Worm (Caenorhabditis elegans): ENCODE results near the gene T01E8.1.
A peak's percentile ranks its signal among the peaks of the same experiment; 100 is the strongest.

Gene T01E8.1

ce11 chrII:10202275-10202674 lies 4.2 kb upstream of the T01E8.1 start (continued):
- TF ChIP-seq mef-2 (tag; optimal IDR thresholded peaks at IDR 0.05) (no peak), zip-4 (GFP tag; optimal IDR thresholded peaks at IDR 0.05) (no peak), grh-1 (GFP tag; IDR thresholded peaks at IDR 0.05) (no peak), ceh-90 (tag; optimal IDR thresholded peaks at IDR 0.05) (no peak), skn-1 (tag; optimal IDR thresholded peaks at IDR 0.05) (no peak), ces-1 (GFP tag; optimal IDR thresholded peaks at IDR 0.05) (no peak), nhr-19 (GFP tag; conservative IDR thresholded peaks at IDR 0.05) (no peak), nhr-28 (tag; optimal IDR thresholded peaks at IDR 0.05) (no peak), isw-1 (GFP tag; IDR thresholded peaks at IDR 0.05) (no peak), nhr-47 (tag; optimal IDR thresholded peaks at IDR 0.05) (peak; percentile 7), nhr-76 (tag; optimal IDR thresholded peaks at IDR 0.05) (no peak), vab-15 (tag; optimal IDR thresholded peaks at IDR 0.05) (no peak), lin-14 (GFP tag; optimal IDR thresholded peaks at IDR 0.05) (peak; percentile 53), unc-30 (tag; optimal IDR thresholded peaks at IDR 0.05) (no peak), lin-39 (tag; optimal IDR thresholded peaks at IDR 0.05) (no peak), F16B12.6 (tag; optimal IDR thresholded peaks at IDR 0.05) (no peak), aha-1 (tag; optimal IDR thresholded peaks at IDR 0.05) (no peak), nhr-20 (tag; optimal IDR thresholded peaks at IDR 0.05) (no peak), hlh-17 (GFP tag; optimal IDR thresholded peaks at IDR 0.05; ENCODE audit: borderline replicate concordance) (no peak), fkh-4 (tag; optimal IDR thresholded peaks at IDR 0.05; ENCODE audit: borderline replicate concordance) (no peak), ceh-8 (GFP tag; optimal IDR thresholded peaks at IDR 0.05) (no peak), nhr-84 (tag; optimal IDR thresholded peaks at IDR 0.05) (no peak), swsn-7 (tag; optimal IDR thresholded peaks at IDR 0.05) (no peak)

- no peak for TF ChIP-seq xbp-1 (tag; optimal IDR thresholded peaks at IDR 0.05)
- TF ChIP-seq pag-3 (tag; optimal IDR thresholded peaks at IDR 0.05; ENCODE audit: borderline replicate concordance, insufficient read depth) = no peak
- no peak for TF ChIP-seq dpl-1 (GFP tag; optimal IDR thresholded peaks at IDR 0.05)
- no peak for TF ChIP-seq ces-1 (GFP tag; optimal IDR thresholded peaks at IDR 0.05)
- TF ChIP-seq aly-2 (tag; optimal IDR thresholded peaks at IDR 0.05) = no peak
- TF ChIP-seq nhr-237 (tag; optimal IDR thresholded peaks at IDR 0.05) = no peak
- TF ChIP-seq egl-13 (tag; optimal IDR thresholded peaks at IDR 0.05) = no peak
- TF ChIP-seq lsy-2 (tag; optimal IDR thresholded peaks at IDR 0.05) = no peak
- TF ChIP-seq rnt-1 (tag; optimal IDR thresholded peaks at IDR 0.05) = peak; percentile 43
- TF ChIP-seq ceh-82 (tag; optimal IDR thresholded peaks at IDR 0.05) = no peak
- TF ChIP-seq blmp-1 (tag; optimal IDR thresholded peaks at IDR 0.05) = peak; percentile 53
- TF ChIP-seq C16A3.4 (tag; optimal IDR thresholded peaks at IDR 0.05) = no peak
- TF ChIP-seq dsc-1 (tag; optimal IDR thresholded peaks at IDR 0.05) = peak; percentile 54
- TF ChIP-seq tlp-1 (tag; optimal IDR thresholded peaks at IDR 0.05) = no peak
- peak; percentile 46 for TF ChIP-seq nhr-71 (tag; optimal IDR thresholded peaks at IDR 0.05)
- TF ChIP-seq ceh-90 (tag; optimal IDR thresholded peaks at IDR 0.05) = no peak
These were observed 3.5 kb upstream of the T01E8.1 start for ce11 chrII:10203067-10203466.

- TF ChIP-seq vab-15 (tag; optimal IDR thresholded peaks at IDR 0.05) (no peak), blmp-1 (tag; optimal IDR thresholded peaks at IDR 0.05) (peak; percentile 95)
These were observed 2.8 kb upstream of the T01E8.1 start for ce11 chrII:10203765-10204164.

- TF ChIP-seq lin-39 (tag; optimal IDR thresholded peaks at IDR 0.05) (no peak), nhr-84 (tag; optimal IDR thresholded peaks at IDR 0.05) (no peak), jun-1 (tag; optimal IDR thresholded peaks at IDR 0.05) (no peak), efl-3 (GFP tag; optimal IDR thresholded peaks at IDR 0.05) (no peak), pqm-1 (tag; optimal IDR thresholded peaks at IDR 0.05) (no peak), fkh-4 (tag; optimal IDR thresholded peaks at IDR 0.05; ENCODE audit: borderline replicate concordance) (no peak), ets-5 (GFP tag; IDR thresholded peaks at IDR 0.05) (no peak), lin-35 (GFP tag; optimal IDR thresholded peaks at IDR 0.05) (no peak), dsc-1 (tag; optimal IDR thresholded peaks at IDR 0.05) (peak; percentile 28), nhr-19 (GFP tag; conservative IDR thresholded peaks at IDR 0.05) (0 out of 2 replicates have a peak, but pooled peaks have one; percentile 10), mep-1 (tag; optimal IDR thresholded peaks at IDR 0.05) (no peak), C16A3.4 (tag; optimal IDR thresholded peaks at IDR 0.05) (no peak), lin-13 (GFP tag; optimal IDR thresholded peaks at IDR 0.05) (no peak), zag-1 (tag; optimal IDR thresholded peaks at IDR 0.05) (no peak), mdl-1 (tag; optimal IDR thresholded peaks at IDR 0.05) (peak in 1 of 2 experiments; percentile 24), fkh-8 (tag; optimal IDR thresholded peaks at IDR 0.05) (no peak), blmp-1 (tag; optimal IDR thresholded peaks at IDR 0.05) (no peak), ztf-11 (tag; optimal IDR thresholded peaks at IDR 0.05) (no peak)
These were observed 2.0 kb upstream of the T01E8.1 start for ce11 chrII:10204428-10205049.

All from whole organism, L1 larva.